Worm (Caenorhabditis elegans): ENCODE data around the gene nhr-53.

Gene nhr-53

ce11 chrV:15715636-15716035 lies 13.5 kb upstream of the nhr-53 start:
- TF ChIP-seq nhr-43 (tag; optimal IDR thresholded peaks at IDR 0.05; ENCODE audit: poor library complexity, severe bottlenecking) (no peak), pha-4 (tag; optimal IDR thresholded peaks at IDR 0.05) (no peak), sea-2 (GFP tag; optimal IDR thresholded peaks at IDR 0.05) (no peak), hmg-11 (tag; optimal IDR thresholded peaks at IDR 0.05) (no peak), aly-2 (tag; optimal IDR thresholded peaks at IDR 0.05) (no peak), unc-39 (tag; optimal IDR thresholded peaks at IDR 0.05) (no peak), ztf-11 (tag; optimal IDR thresholded peaks at IDR 0.05) (no peak), jun-1 (tag; optimal IDR thresholded peaks at IDR 0.05) (no peak), elt-2 (tag; optimal IDR thresholded peaks at IDR 0.05) (no peak), nhr-67 (tag; optimal IDR thresholded peaks at IDR 0.05) (no peak)

- TF ChIP-seq egl-5 (tag; optimal IDR thresholded peaks at IDR 0.05) (no peak), mdl-1 (tag; optimal IDR thresholded peaks at IDR 0.05) (no peak), elt-2 (tag; optimal IDR thresholded peaks at IDR 0.05) (peak; percentile 11), aly-2 (tag; optimal IDR thresholded peaks at IDR 0.05) (no peak), ceh-28 (tag; optimal IDR thresholded peaks at IDR 0.05) (no peak), pqm-1 (tag; optimal IDR thresholded peaks at IDR 0.05) (peak; percentile 34)
Measured at ce11 chrV:15712385-15712784, 10.2 kb upstream of the nhr-53 start.

- no peak for TF ChIP-seq nhr-67 (tag; optimal IDR thresholded peaks at IDR 0.05)
- TF ChIP-seq nhr-11 (tag; optimal IDR thresholded peaks at IDR 0.05), result no peak
- TF ChIP-seq ceh-9 (tag; optimal IDR thresholded peaks at IDR 0.05), result no peak
- no peak for TF ChIP-seq fkh-10 (GFP tag; optimal IDR thresholded peaks at IDR 0.05)
- no peak for TF ChIP-seq ama-1 (optimal IDR thresholded peaks at IDR 0.05)
- no peak for TF ChIP-seq tbx-2 (tag; optimal IDR thresholded peaks at IDR 0.05)
- no peak for TF ChIP-seq jun-1 (tag; optimal IDR thresholded peaks at IDR 0.05)
- no peak for TF ChIP-seq mdl-1 (tag; optimal IDR thresholded peaks at IDR 0.05)
- TF ChIP-seq hmg-11 (tag; optimal IDR thresholded peaks at IDR 0.05), result no peak
- TF ChIP-seq ceh-16 (tag; optimal IDR thresholded peaks at IDR 0.05), result no peak
- TF ChIP-seq nhr-76 (tag; optimal IDR thresholded peaks at IDR 0.05), result no peak
- TF ChIP-seq nhr-28 (tag; optimal IDR thresholded peaks at IDR 0.05), result no peak
- TF ChIP-seq ZK546.5 (tag; optimal IDR thresholded peaks at IDR 0.05), result no peak
- no peak for TF ChIP-seq daf-12 (tag; optimal IDR thresholded peaks at IDR 0.05)
- TF ChIP-seq eor-1 (tag; optimal IDR thresholded peaks at IDR 0.05), result no peak
- TF ChIP-seq elt-3 (tag; optimal IDR thresholded peaks at IDR 0.05), result no peak
- TF ChIP-seq skn-1 (tag; optimal IDR thresholded peaks at IDR 0.05), result no peak
Measured at ce11 chrV:15711898-15712297, 9.7 kb upstream of the nhr-53 start, which contains the start of gene str-101. Gene str-101 (minus strand): TSS chrV:15711998.

ce11 chrV:15710401-15710800 lies 8.2 kb upstream of the nhr-53 start, which contains the start of gene Y6E2A.1:
Gene Y6E2A.1 (minus strand): TSS chrV:15710501.
- TF ChIP-seq nhr-237 (tag; optimal IDR thresholded peaks at IDR 0.05) (no peak), pha-4 (tag; optimal IDR thresholded peaks at IDR 0.05) (no peak), ZK546.5 (tag; optimal IDR thresholded peaks at IDR 0.05) (no peak), egl-27 (tag; optimal IDR thresholded peaks at IDR 0.05) (no peak), ceh-82 (tag; optimal IDR thresholded peaks at IDR 0.05) (no peak), nfya-1 (tag; optimal IDR thresholded peaks at IDR 0.05; ENCODE audit: insufficient read depth) (no peak), ztf-11 (tag; optimal IDR thresholded peaks at IDR 0.05) (no peak), elt-3 (tag; optimal IDR thresholded peaks at IDR 0.05) (no peak), unc-62 (GFP tag; optimal IDR thresholded peaks at IDR 0.05) (no peak), nhr-43 (tag; optimal IDR thresholded peaks at IDR 0.05; ENCODE audit: poor library complexity, severe bottlenecking) (no peak)

ce11 chrV:15707982-15708381 lies 5.8 kb upstream of the nhr-53 start:
- TF ChIP-seq aly-2 (tag; optimal IDR thresholded peaks at IDR 0.05), result no peak
- TF ChIP-seq nhr-76 (tag; optimal IDR thresholded peaks at IDR 0.05), result no peak
- no peak for TF ChIP-seq nhr-43 (tag; optimal IDR thresholded peaks at IDR 0.05; ENCODE audit: poor library complexity, severe bottlenecking)
- no peak for TF ChIP-seq daf-12 (tag; optimal IDR thresholded peaks at IDR 0.05)
- no peak for TF ChIP-seq sea-2 (GFP tag; optimal IDR thresholded peaks at IDR 0.05)
- TF ChIP-seq fos-1 (tag; optimal IDR thresholded peaks at IDR 0.05), result no peak
- no peak for TF ChIP-seq unc-62 (GFP tag; optimal IDR thresholded peaks at IDR 0.05)
- no peak for TF ChIP-seq mdl-1 (tag; optimal IDR thresholded peaks at IDR 0.05)
- TF ChIP-seq nhr-12 (tag; optimal IDR thresholded peaks at IDR 0.05), result no peak
- peak; percentile 24 for TF ChIP-seq nhr-25 (tag; optimal IDR thresholded peaks at IDR 0.05)
- TF ChIP-seq elt-3 (tag; optimal IDR thresholded peaks at IDR 0.05), result peak in 2 of 3 experiments; percentile 17 to 74

Data from whole organism, L3 larva.